Fruit fly (Drosophila melanogaster) whole organism, embryonic: ENCODE results near the gene mRpL19.

Experiments used
- Adf1 ChIP-seq: fragments of 200-800 bp; sonication (Bioruptor generic); IDR thresholded peaks from 2 replicates; pipeline ENCODE4 v1.3.6; 2022; ENCODE audit warnings: missing biosample characterization, missing genetic modification characterization
- Asciz ChIP-seq: fragments of 200-800 bp; sonication (Bioruptor generic); optimal IDR thresholded peaks from 2 replicates; lab custom pipeline; 2017; ENCODE audit warnings: missing biosample characterization, mild to moderate bottlenecking, missing genetic modification characterization, missing genetic modification reagents
- Atf3 ChIP-seq: fragments of 200-800 bp; sonication (Bioruptor generic); optimal IDR thresholded peaks from 3 replicates; lab custom pipeline; 2016; ENCODE audit warnings: missing biosample characterization, missing genetic modification characterization
- CG11085 ChIP-seq: fragments of 200-800 bp; sonication (Bioruptor generic); IDR thresholded peaks from 2 replicates; pipeline ENCODE4 v1.3.6; 2022; ENCODE audit warnings: missing biosample characterization, missing genetic modification characterization
- CG11093 ChIP-seq: fragments of 200-800 bp; sonication (Bioruptor generic); IDR thresholded peaks from 3 replicates; pipeline ENCODE4 v1.3.6; 2022; ENCODE audit warnings: missing biosample characterization, missing genetic modification characterization
- CG13296 ChIP-seq: fragments of 200-800 bp; sonication (Bioruptor generic); optimal IDR thresholded peaks from 3 replicates; lab custom pipeline; 2018; ENCODE audit warnings: missing biosample characterization, mild to moderate bottlenecking, missing genetic modification characterization
- CG13424 ChIP-seq: fragments of 200-800 bp; sonication (Bioruptor generic); optimal IDR thresholded peaks from 2 replicates; lab custom pipeline; 2019; ENCODE audit warnings: missing biosample characterization, mild to moderate bottlenecking, missing genetic modification characterization, moderate library complexity
- CG14050 ChIP-seq: fragments of 200-800 bp; sonication (Bioruptor generic); IDR thresholded peaks from 3 replicates; pipeline ENCODE4 v1.3.6; 2022; ENCODE audit warnings: missing biosample characterization, missing genetic modification characterization
- CG14965 ChIP-seq: fragments of 200-800 bp; sonication (Bioruptor generic); optimal IDR thresholded peaks from 2 replicates; lab custom pipeline; 2016; ENCODE audit warnings: missing biosample characterization, missing genetic modification characterization, borderline replicate concordance
- CG18764 ChIP-seq: fragments of 200-800 bp; sonication (Bioruptor generic); optimal IDR thresholded peaks from 3 replicates; lab custom pipeline; 2016; ENCODE audit warnings: missing biosample characterization, missing genetic modification characterization
- CG30403 ChIP-seq: fragments of 200-800 bp; sonication (Bioruptor generic); optimal IDR thresholded peaks from 3 replicates; lab custom pipeline; 2016; ENCODE audit warnings: missing biosample characterization, missing genetic modification characterization
- CG4282 ChIP-seq: fragments of 200-800 bp; sonication (Bioruptor generic); optimal IDR thresholded peaks from 2 replicates; lab custom pipeline; 2016; ENCODE audit warnings: missing biosample characterization, missing genetic modification characterization
- CG4404 ChIP-seq: fragments of 200-800 bp; sonication (Bioruptor generic); IDR thresholded peaks from 2 replicates; pipeline ENCODE4 v1.3.6; 2022; ENCODE audit warnings: missing biosample characterization, missing genetic modification characterization
- CG4730 ChIP-seq: fragments of 200-800 bp; sonication (Bioruptor generic); IDR thresholded peaks from 2 replicates; pipeline ENCODE4 v1.3.6; 2022; ENCODE audit warnings: missing biosample characterization, missing genetic modification characterization
- CG6813 ChIP-seq: fragments of 200-800 bp; sonication (Bioruptor generic); optimal IDR thresholded peaks from 2 replicates; lab custom pipeline; 2017; ENCODE audit warnings: missing biosample characterization, missing genetic modification characterization, mild to moderate bottlenecking, moderate library complexity, missing genetic modification reagents
- CG7786 ChIP-seq: fragments of 200-800 bp; sonication (Bioruptor generic); optimal IDR thresholded peaks from 2 replicates; lab custom pipeline; 2016; ENCODE audit warnings: missing biosample characterization, missing genetic modification characterization
- CG8089 ChIP-seq: fragments of 200-800 bp; sonication (Bioruptor generic); optimal IDR thresholded peaks from 3 replicates; lab custom pipeline; 2016; ENCODE audit warnings: missing biosample characterization, missing genetic modification characterization
- CG8765 ChIP-seq: fragments of 200-800 bp; sonication (Bioruptor generic); IDR thresholded peaks from 2 replicates; pipeline ENCODE4 v1.3.6; 2022; ENCODE audit warnings: missing biosample characterization, missing genetic modification characterization
- CG8924 ChIP-seq: fragments of 200-800 bp; optimal IDR thresholded peaks from 3 replicates; lab custom pipeline; 2019; ENCODE audit warnings: missing biosample characterization, mild to moderate bottlenecking, missing genetic modification characterization, moderate library complexity
- CG9727 ChIP-seq: fragments of 200-800 bp; sonication (Bioruptor generic); optimal IDR thresholded peaks from 3 replicates; lab custom pipeline; 2017; ENCODE audit warnings: missing biosample characterization, mild to moderate bottlenecking, missing genetic modification characterization
- CTCF ChIP-seq: fragments of 200-800 bp; sonication (Bioruptor generic); optimal IDR thresholded peaks from 2 replicates; lab custom pipeline; 2017; ENCODE audit warnings: missing biosample characterization, mild to moderate bottlenecking, missing genetic modification characterization, moderate library complexity
- GATAe ChIP-seq: fragments of 200-800 bp; sonication (Bioruptor generic); conservative IDR thresholded peaks from 2 replicates; pipeline ENCODE4 v1.3.6; 2022; ENCODE audit warnings: missing biosample characterization, missing genetic modification characterization
- HLH3B ChIP-seq: fragments of 200-800 bp; sonication (Bioruptor generic); IDR thresholded peaks from 2 replicates; pipeline ENCODE4 v1.3.6; 2022; ENCODE audit warnings: missing biosample characterization, missing genetic modification characterization
- Hr3 ChIP-seq: fragments of 200-800 bp; sonication (Bioruptor generic); optimal IDR thresholded peaks from 3 replicates; lab custom pipeline; 2016; ENCODE audit warnings: missing biosample characterization, missing genetic modification characterization
- Hsf ChIP-seq: fragments of 200-800 bp; sonication (Bioruptor generic); optimal IDR thresholded peaks from 3 replicates; lab custom pipeline; 2016; ENCODE audit warnings: missing biosample characterization, missing genetic modification characterization
- Oaz ChIP-seq: fragments of 200-800 bp; sonication (Bioruptor generic); IDR thresholded peaks from 2 replicates; pipeline ENCODE4 v1.3.6; 2022; ENCODE audit warnings: missing biosample characterization, missing genetic modification characterization
- Side ChIP-seq: fragments of 200-800 bp; sonication (Bioruptor generic); optimal IDR thresholded peaks from 2 replicates; lab custom pipeline; 2016; ENCODE audit warnings: missing biosample characterization, missing genetic modification characterization
- Trl ChIP-seq, 3 experiments: fragments of >200 bp in 2 of 3; fragments of 200-800 bp in 1 of 3; sonication (Bioruptor generic) in 1 of 3; optimal IDR thresholded peaks; 2 replicates in 1 of 3; 3 replicates in 2 of 3; lab custom pipeline; 2016 to 2017; ENCODE audit warnings: missing biosample characterization in 1 of 3, missing genetic modification characterization in 1 of 3
- Usf ChIP-seq: fragments of 200-800 bp; sonication (Bioruptor generic); optimal IDR thresholded peaks from 2 replicates; lab custom pipeline; 2017; ENCODE audit warnings: missing genotype, missing biosample characterization, missing genetic modification characterization
- aop ChIP-seq: fragments of 200-800 bp; sonication (Bioruptor generic); IDR thresholded peaks from 2 replicates; pipeline ENCODE4 v1.3.6; 2022; ENCODE audit warnings: missing biosample characterization, missing genetic modification characterization
- ap ChIP-seq: fragments of 200-800 bp; sonication (Bioruptor generic); IDR thresholded peaks from 2 replicates; pipeline ENCODE4 v1.3.6; 2022; ENCODE audit warnings: missing biosample characterization, missing genetic modification characterization
- ase ChIP-seq: fragments of 200-800 bp; sonication (Bioruptor generic); IDR thresholded peaks from 3 replicates; pipeline ENCODE4 v1.3.6; 2022; ENCODE audit warnings: missing biosample characterization, missing genetic modification characterization
- bbx ChIP-seq: fragments of 200-800 bp; sonication (Bioruptor generic); IDR thresholded peaks from 2 replicates; pipeline ENCODE4 v1.3.6; 2022; ENCODE audit warnings: missing biosample characterization, missing genetic modification characterization; ENCODE audit not compliant: partially characterized antibody
- bowl ChIP-seq: fragments of 200-800 bp; sonication (Bioruptor generic); IDR thresholded peaks from 2 replicates; pipeline ENCODE4 v1.3.6; 2022; ENCODE audit warnings: missing biosample characterization, missing genetic modification characterization
- cg ChIP-seq: fragments of 200-800 bp; sonication (Bioruptor generic); optimal IDR thresholded peaks from 3 replicates; lab custom pipeline; 2019; ENCODE audit warnings: missing biosample characterization, mild to moderate bottlenecking, missing genetic modification characterization, moderate library complexity
- cwo ChIP-seq: fragments of 200-800 bp; sonication (Bioruptor generic); optimal IDR thresholded peaks from 3 replicates; lab custom pipeline; 2017; ENCODE audit warnings: missing biosample characterization, missing genetic modification characterization, mild to moderate bottlenecking, moderate library complexity, missing genetic modification reagents
- eve ChIP-seq, 2 experiments: fragments of >200 bp; optimal IDR thresholded peaks; 2 replicates each; lab custom pipeline; 2017; ENCODE audit warnings: missing biosample characterization in 2 of 2, missing genetic modification characterization in 2 of 2
- exex ChIP-seq: fragments of 200-800 bp; sonication (Bioruptor generic); optimal IDR thresholded peaks from 4 replicates; lab custom pipeline; 2018; ENCODE audit warnings: missing biosample characterization, mild to moderate bottlenecking, missing genetic modification characterization, moderate library complexity
- fd96Cb ChIP-seq: fragments of 200-800 bp; sonication (Bioruptor generic); optimal IDR thresholded peaks from 2 replicates; lab custom pipeline; 2018; ENCODE audit warnings: missing biosample characterization, mild to moderate bottlenecking, missing genetic modification characterization, moderate library complexity
- h ChIP-seq: fragments of >200 bp; optimal IDR thresholded peaks from 2 replicates; lab custom pipeline; 2017
- her ChIP-seq: fragments of 200-800 bp; sonication (Bioruptor generic); optimal IDR thresholded peaks from 2 replicates; lab custom pipeline; 2016; ENCODE audit warnings: missing biosample characterization, missing genetic modification characterization
- hth ChIP-seq: fragments of >200 bp; optimal IDR thresholded peaks from 2 replicates; lab custom pipeline; 2017; ENCODE audit warnings: inconsistent platforms
- kay ChIP-seq: fragments of 200-800 bp; sonication (Bioruptor generic); optimal IDR thresholded peaks from 2 replicates; lab custom pipeline; 2016; ENCODE audit warnings: missing biosample characterization, missing genetic modification characterization
- nau ChIP-seq: fragments of 200-800 bp; sonication (Bioruptor generic); optimal IDR thresholded peaks from 3 replicates; lab custom pipeline; 2017; ENCODE audit warnings: missing biosample characterization, mild to moderate bottlenecking, missing genetic modification characterization, missing genetic modification reagents
- sisA ChIP-seq: fragments of 200-800 bp; sonication (Bioruptor generic); IDR thresholded peaks from 2 replicates; pipeline ENCODE4 v1.3.6; 2022; ENCODE audit warnings: missing biosample characterization, missing genetic modification characterization
- so ChIP-seq: fragments of 200-800 bp; sonication (Bioruptor generic); IDR thresholded peaks from 3 replicates; pipeline ENCODE4 v1.3.6; 2022; ENCODE audit warnings: missing biosample characterization, missing genetic modification characterization
- sqz ChIP-seq: fragments of 200-800 bp; sonication (Bioruptor generic); optimal IDR thresholded peaks from 3 replicates; lab custom pipeline; 2018; ENCODE audit warnings: missing biosample characterization, mild to moderate bottlenecking, missing genetic modification characterization
- sr ChIP-seq: fragments of 200-800 bp; sonication (Bioruptor generic); IDR thresholded peaks from 3 replicates; pipeline ENCODE4 v1.3.6; 2022; ENCODE audit warnings: missing biosample characterization, missing genetic modification characterization
- stwl ChIP-seq: fragments of 200-800 bp; sonication (Bioruptor generic); optimal IDR thresholded peaks from 3 replicates; lab custom pipeline; 2018; ENCODE audit warnings: missing biosample characterization, mild to moderate bottlenecking, missing genetic modification characterization, moderate library complexity
- vvl ChIP-seq: fragments of 200-800 bp; sonication (Bioruptor generic); IDR thresholded peaks from 2 replicates; pipeline ENCODE4 v1.3.6; 2022; ENCODE audit warnings: missing biosample characterization, missing genetic modification characterization
- wdn ChIP-seq: fragments of 200-800 bp; sonication (Bioruptor generic); IDR thresholded peaks from 2 replicates; pipeline ENCODE4 v1.3.6; 2022; ENCODE audit warnings: missing biosample characterization, missing genetic modification characterization

The mRpL19 gene

dm6 chr3R:8669029-8669707 lies 4.7 kb upstream of the mRpL19 start (continued):
- TF ChIP-seq bowl (peak; percentile 91), Hsf (GFP tag; lab: Kevin White, UChicago) (peak; percentile 98), so (GFP tag; lab: Robert Waterston, UW) (peak; percentile 97), CG14050 (GFP tag; lab: Robert Waterston, UW) (peak; percentile 97), Asciz (GFP tag; lab: Kevin White, UChicago) (peak; percentile 97), kay (GFP tag; lab: Kevin White, UChicago) (peak; percentile 95), h (lab: Kevin White, UChicago) (no peak), Trl (optimal IDR thresholded peaks at IDR 0.05; lab: Kevin White, UChicago) (peak; percentile 78 to 85), Trl (GFP tag; optimal IDR thresholded peaks at IDR 0.05; lab: Kevin White, UChicago) (peak; percentile 98), stwl (tag; lab: Kevin White, UChicago) (peak; percentile 80), CG14965 (GFP tag; lab: Kevin White, UChicago) (peak; percentile 80), CG13296 (GFP tag; lab: Kevin White, UChicago) (peak; percentile 98), CG4404 (peak; percentile 88), sr (GFP tag; lab: Robert Waterston, UW) (peak; percentile 89), CG6813 (GFP tag; lab: Kevin White, UChicago) (peak; percentile 99), GATAe (GFP tag; lab: Robert Waterston, UW) (peak; percentile 84), CG11085 (GFP tag; lab: Robert Waterston, UW) (peak; percentile 88), nau (GFP tag; lab: Kevin White, UChicago) (peak; percentile 98), her (GFP tag; lab: Kevin White, UChicago) (peak; percentile 95), wdn (peak; percentile 94), cg (GFP tag; lab: Kevin White, UChicago) (no peak), hth (lab: Kevin White, UChicago) (no peak), CG9727 (GFP tag; lab: Kevin White, UChicago) (peak; percentile 99), Oaz (GFP tag; lab: Robert Waterston, UW) (peak; percentile 88), CG7786 (GFP tag; lab: Kevin White, UChicago) (peak; percentile 97), sisA (peak; percentile 95), Atf3 (GFP tag; lab: Kevin White, UChicago) (peak; percentile 92), vvl (peak; percentile 99), cwo (GFP tag; lab: Kevin White, UChicago) (peak; percentile 97), CG30403 (peak; percentile 98), Usf (GFP tag; lab: Kevin White, UChicago) (peak; percentile 96), CG18764 (GFP tag; lab: Kevin White, UChicago) (peak; percentile 94), Hr3 (GFP tag; lab: Kevin White, UChicago) (peak; percentile 96), CG8765 (peak; percentile 90), CTCF (GFP tag; lab: Kevin White, UChicago) (peak; percentile 69), sqz (GFP tag; lab: Kevin White, UChicago) (peak; percentile 95), exex (tag; lab: Kevin White, UChicago) (peak; percentile 86), ap (peak; percentile 95), fd96Cb (tag; lab: Kevin White, UChicago) (peak; percentile 97), Side (peak; percentile 98), CG13424 (tag; lab: Kevin White, UChicago) (peak; percentile 98), aop (GFP tag; lab: Robert Waterston, UW) (peak; percentile 83), HLH3B (GFP tag; lab: Robert Waterston, UW) (peak; percentile 97), CG8089 (GFP tag; lab: Kevin White, UChicago) (peak; percentile 95), Adf1 (GFP tag; lab: Robert Waterston, UW) (peak; percentile 82), ase (GFP tag; lab: Robert Waterston, UW) (peak; percentile 96), CG11093 (GFP tag; lab: Robert Waterston, UW) (peak; percentile 90), CG4730 (GFP tag; lab: Robert Waterston, UW) (peak; percentile 89), CG4282 (GFP tag; lab: Kevin White, UChicago) (peak; percentile 88), bbx (GFP tag; lab: Robert Waterston, UW) (peak; percentile 75), eve (GFP tag; optimal IDR thresholded peaks at IDR 0.05; lab: Kevin White, UChicago) (no peak), CG8924 (tag; lab: Kevin White, UChicago) (peak; percentile 99)
